Worm (Caenorhabditis elegans) whole organism, L4 larva: ENCODE data around the gene chil-13.

Source experiments
- ama-1 ChIP-seq: fragments of 150-350 bp; optimal IDR thresholded peaks from 2 replicates; lab custom pipeline; 2014; ENCODE audit warnings: inconsistent platforms, mixed read lengths
- attf-4 ChIP-seq: sonication (generic microtip); optimal IDR thresholded peaks from 3 replicates; lab custom pipeline; 2017; ENCODE audit warnings: missing biosample characterization, missing genetic modification characterization
- ces-1 ChIP-seq: fragments of 150-350 bp; sonication (generic microtip); optimal IDR thresholded peaks from 4 replicates; lab custom pipeline; 2014; ENCODE audit warnings: missing biosample characterization, missing genetic modification reagents, missing genetic modification characterization
- dmd-6 ChIP-seq: fragments of 200-800 bp; sonication (Bioruptor generic); IDR thresholded peaks from 2 replicates; pipeline ENCODE4 v1.3.6; 2022; ENCODE audit warnings: missing genetic modification reagents, missing genetic modification characterization, missing compliant biosample characterization
- fos-1 ChIP-seq: fragments of 150-350 bp; optimal IDR thresholded peaks from 2 replicates; lab custom pipeline; 2014; ENCODE audit warnings: missing biosample characterization, missing genetic modification characterization
- hif-1 ChIP-seq, 2 experiments: sonication (generic microtip); optimal IDR thresholded peaks; 2 replicates each; lab custom pipeline; 2016 to 2017; ENCODE audit warnings: missing compliant biosample characterization in 2 of 2, missing genetic modification characterization in 2 of 2, missing genetic modification reagents in 2 of 2, missing genotype in 2 of 2, mild to moderate bottlenecking in 1 of 2
- jun-1 ChIP-seq: fragments of 150-350 bp; optimal IDR thresholded peaks from 2 replicates; lab custom pipeline; 2014; ENCODE audit warnings: missing biosample characterization, missing genetic modification reagents, missing genetic modification characterization
- lin-13 ChIP-seq: fragments of 150-350 bp; optimal IDR thresholded peaks from 2 replicates; lab custom pipeline; 2014; ENCODE audit warnings: missing biosample characterization, missing genetic modification reagents, missing genetic modification characterization
- mdt-29 ChIP-seq: fragments of 200-800 bp; sonication (Bioruptor generic); IDR thresholded peaks from 2 replicates; pipeline ENCODE4 v1.3.6; 2022; ENCODE audit warnings: missing genetic modification reagents, missing genetic modification characterization, missing compliant biosample characterization
- nhr-48 ChIP-seq: sonication (generic microtip); optimal IDR thresholded peaks from 2 replicates; lab custom pipeline; 2016; ENCODE audit warnings: mild to moderate bottlenecking, missing genetic modification characterization, missing compliant biosample characterization
- unc-62 ChIP-seq, 3 experiments: fragments of 150-350 bp in 1 of 3; sonication (generic microtip); optimal IDR thresholded peaks in 2 of 3; peaks in 1 of 3; 1 replicate in 1 of 3; 2 replicates in 2 of 3; lab custom pipeline; 2014 to 2017; ENCODE audit warnings: missing biosample characterization in 3 of 3, missing genetic modification characterization in 3 of 3, missing genetic modification reagents in 3 of 3, missing genotype in 1 of 3
- zfp-2 ChIP-seq: sonication (generic microtip); optimal IDR thresholded peaks from 2 replicates; lab custom pipeline; 2016; ENCODE audit warnings: mild to moderate bottlenecking, missing genetic modification characterization, missing compliant biosample characterization

DNA sequence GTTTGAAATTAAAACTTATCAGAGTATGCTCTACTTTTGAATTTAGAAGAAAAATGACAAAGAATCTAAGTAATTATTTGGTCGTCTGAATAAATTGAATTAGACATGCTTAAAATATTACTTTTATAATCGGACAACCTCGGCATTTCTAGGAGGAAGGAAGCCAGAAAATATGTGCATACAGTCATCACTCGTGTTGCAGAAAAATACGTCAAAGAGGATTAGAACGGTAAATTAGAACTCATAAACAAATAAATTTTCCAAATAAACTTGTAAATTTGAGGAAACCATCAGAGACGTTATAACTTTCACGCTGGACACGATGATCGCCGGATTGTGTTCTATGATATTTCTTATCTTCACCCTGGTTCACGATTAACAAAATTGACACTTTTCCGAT lies 16.2 kb upstream of the chil-13 start, which contains the start of gene chil-19:
- TF ChIP-seq ama-1 (no peak), jun-1 (no peak), dmd-6 (no peak; the same call in 1 of the 2 replicates), lin-13 (no peak), zfp-2 (tag; lab: Kevin White, UChicago) (no peak), ces-1 (GFP tag; lab: Kevin White, UChicago) (no peak), nhr-48 (tag; lab: Kevin White, UChicago) (no peak), unc-62 (GFP tag; optimal IDR thresholded peaks at IDR 0.05 in 1 of 2; lab: Kevin White, UChicago) (no peak), unc-62 (tag; optimal IDR thresholded peaks at IDR 0.05; lab: Kevin White, UChicago) (no peak), hif-1 (tag; optimal IDR thresholded peaks at IDR 0.05; lab: Kevin White, UChicago) (no peak), attf-4 (no peak), mdt-29 (GFP tag; lab: Robert Waterston, UW) (no peak), fos-1 (tag; lab: Kevin White, UChicago) (no peak)
